Fruit fly (Drosophila melanogaster) whole organism, embryonic: ENCODE measurements around the gene msn.

ENCODE experiments used
- ATbp ChIP-seq: fragments of 200-800 bp; sonication (Bioruptor generic); optimal IDR thresholded peaks from 2 replicates; lab custom pipeline; 2017; ENCODE audit warnings: missing biosample characterization, mild to moderate bottlenecking, missing genetic modification characterization, missing genetic modification reagents
- CG10274 ChIP-seq: fragments of 200-800 bp; sonication (Bioruptor generic); optimal IDR thresholded peaks from 3 replicates; lab custom pipeline; 2017; ENCODE audit warnings: missing biosample characterization, mild to moderate bottlenecking, missing genetic modification characterization
- CG11504 ChIP-seq: fragments of 200-800 bp; sonication (Bioruptor generic); optimal IDR thresholded peaks from 3 replicates; lab custom pipeline; 2019; ENCODE audit warnings: missing biosample characterization, mild to moderate bottlenecking, missing genetic modification characterization, moderate library complexity
- CG12155 ChIP-seq: fragments of 200-800 bp; sonication (Bioruptor generic); optimal IDR thresholded peaks from 3 replicates; lab custom pipeline; 2016; ENCODE audit warnings: missing biosample characterization, missing genetic modification characterization
- CG13296 ChIP-seq: fragments of 200-800 bp; sonication (Bioruptor generic); optimal IDR thresholded peaks from 3 replicates; lab custom pipeline; 2018; ENCODE audit warnings: missing biosample characterization, mild to moderate bottlenecking, missing genetic modification characterization
- CG13894 ChIP-seq: fragments of 200-800 bp; sonication (Bioruptor generic); optimal IDR thresholded peaks from 3 replicates; lab custom pipeline; 2018; ENCODE audit warnings: missing biosample characterization, mild to moderate bottlenecking, missing genetic modification characterization, moderate library complexity
- CG14710 ChIP-seq: fragments of 200-800 bp; sonication (Bioruptor generic); optimal IDR thresholded peaks from 3 replicates; lab custom pipeline; 2019; ENCODE audit warnings: missing biosample characterization, mild to moderate bottlenecking, missing genetic modification characterization, moderate library complexity
- CG15696 ChIP-seq: fragments of 200-800 bp; sonication (Bioruptor generic); optimal IDR thresholded peaks from 2 replicates; lab custom pipeline; 2019; ENCODE audit warnings: missing biosample characterization, mild to moderate bottlenecking, missing genetic modification characterization, moderate library complexity
- CG16779 ChIP-seq: fragments of 200-800 bp; sonication (Bioruptor generic); IDR thresholded peaks from 2 replicates; pipeline ENCODE4 v1.3.6; 2022; ENCODE audit warnings: missing biosample characterization, missing genetic modification characterization
- CG17829 ChIP-seq: fragments of 200-800 bp; optimal IDR thresholded peaks from 2 replicates; lab custom pipeline; 2019; ENCODE audit warnings: missing biosample characterization, mild to moderate bottlenecking, missing genetic modification characterization, moderate library complexity
- CG17912 ChIP-seq: fragments of 200-800 bp; sonication (Bioruptor generic); optimal IDR thresholded peaks from 2 replicates; lab custom pipeline; 2018; ENCODE audit warnings: missing biosample characterization, mild to moderate bottlenecking, missing genetic modification characterization
- CG1792 ChIP-seq: fragments of 200-800 bp; sonication (Bioruptor generic); optimal IDR thresholded peaks from 2 replicates; lab custom pipeline; 2016; ENCODE audit warnings: missing biosample characterization, missing genetic modification characterization
- CG18476 ChIP-seq: fragments of 200-800 bp; sonication (Bioruptor generic); optimal IDR thresholded peaks from 2 replicates; lab custom pipeline; 2016; ENCODE audit warnings: missing biosample characterization, mild to moderate bottlenecking, missing genetic modification characterization
- CG2116 ChIP-seq: fragments of 200-800 bp; sonication (Bioruptor generic); optimal IDR thresholded peaks from 3 replicates; lab custom pipeline; 2018; ENCODE audit warnings: missing biosample characterization, mild to moderate bottlenecking, missing genetic modification characterization
- CG2199 ChIP-seq: fragments of 200-800 bp; sonication (Bioruptor generic); IDR thresholded peaks from 3 replicates; pipeline ENCODE4 v1.3.6; 2022; ENCODE audit warnings: missing biosample characterization, missing genetic modification characterization
- CG30431 ChIP-seq: fragments of 200-800 bp; sonication (Bioruptor generic); optimal IDR thresholded peaks from 2 replicates; lab custom pipeline; 2017; ENCODE audit warnings: missing biosample characterization, missing genetic modification characterization
- CG31224 ChIP-seq: fragments of 200-800 bp; sonication (Bioruptor generic); IDR thresholded peaks from 2 replicates; pipeline ENCODE4 v1.3.6; 2022; ENCODE audit warnings: missing biosample characterization, missing genetic modification characterization
- CG31388 ChIP-seq: fragments of 200-800 bp; sonication (Bioruptor generic); optimal IDR thresholded peaks from 2 replicates; lab custom pipeline; 2016; ENCODE audit warnings: missing biosample characterization, missing genetic modification characterization
- CG43689 ChIP-seq: fragments of 200-800 bp; sonication (Bioruptor generic); IDR thresholded peaks from 2 replicates; pipeline ENCODE4 v1.3.6; 2022; ENCODE audit warnings: missing biosample characterization, missing genetic modification characterization
- CG6175 ChIP-seq: fragments of 200-800 bp; sonication (Bioruptor generic); IDR thresholded peaks from 3 replicates; pipeline ENCODE4 v1.3.6; 2022; ENCODE audit warnings: missing biosample characterization, missing genetic modification characterization
- CG6689 ChIP-seq: fragments of 200-800 bp; sonication (Bioruptor generic); IDR thresholded peaks from 2 replicates; pipeline ENCODE4 v1.3.6; 2022; ENCODE audit warnings: missing biosample characterization, missing genetic modification characterization
- CG7745 ChIP-seq: fragments of 200-800 bp; sonication (Bioruptor generic); optimal IDR thresholded peaks from 2 replicates; lab custom pipeline; 2018; ENCODE audit warnings: missing biosample characterization, mild to moderate bottlenecking, missing genetic modification characterization, moderate library complexity
- CG8944 ChIP-seq: fragments of 200-800 bp; sonication (Bioruptor generic); optimal IDR thresholded peaks from 3 replicates; lab custom pipeline; 2016; ENCODE audit warnings: missing biosample characterization, missing genetic modification characterization
- CG9817 ChIP-seq: fragments of 200-800 bp; sonication (Bioruptor generic); optimal IDR thresholded peaks from 2 replicates; lab custom pipeline; 2018; ENCODE audit warnings: missing biosample characterization, mild to moderate bottlenecking, missing genetic modification characterization, moderate library complexity
- Dip2 ChIP-seq: fragments of 200-800 bp; sonication (Bioruptor generic); IDR thresholded peaks from 2 replicates; pipeline ENCODE4 v1.3.6; 2022; ENCODE audit warnings: missing biosample characterization, missing genetic modification characterization
- Dip3 ChIP-seq: fragments of 200-800 bp; sonication (Bioruptor generic); optimal IDR thresholded peaks from 3 replicates; lab custom pipeline; 2016; ENCODE audit warnings: missing biosample characterization, missing genetic modification characterization
- E2f2 ChIP-seq: fragments of 200-800 bp; sonication (Bioruptor generic); IDR thresholded peaks from 2 replicates; pipeline ENCODE4 v1.3.6; 2022; ENCODE audit warnings: missing biosample characterization, missing genetic modification characterization
- Ets97D ChIP-seq: fragments of 200-800 bp; sonication (Bioruptor generic); optimal IDR thresholded peaks from 3 replicates; lab custom pipeline; 2016; ENCODE audit warnings: missing biosample characterization, missing genetic modification characterization
- Hey ChIP-seq: fragments of 200-800 bp; sonication (Bioruptor generic); optimal IDR thresholded peaks from 3 replicates; lab custom pipeline; 2018; ENCODE audit warnings: missing biosample characterization, mild to moderate bottlenecking, missing genetic modification characterization
- Hsf ChIP-seq: fragments of 200-800 bp; sonication (Bioruptor generic); optimal IDR thresholded peaks from 3 replicates; lab custom pipeline; 2016; ENCODE audit warnings: missing biosample characterization, missing genetic modification characterization
- Oaz ChIP-seq: fragments of 200-800 bp; sonication (Bioruptor generic); IDR thresholded peaks from 2 replicates; pipeline ENCODE4 v1.3.6; 2022; ENCODE audit warnings: missing biosample characterization, missing genetic modification characterization
- Poxn ChIP-seq: fragments of 200-800 bp; sonication (Bioruptor generic); IDR thresholded peaks from 2 replicates; pipeline ENCODE4 v1.3.6; 2022; ENCODE audit warnings: missing biosample characterization, missing genetic modification characterization
- Rfx ChIP-seq: fragments of 200-800 bp; sonication (Bioruptor generic); IDR thresholded peaks from 2 replicates; pipeline ENCODE4 v1.3.6; 2022; ENCODE audit warnings: missing biosample characterization, missing genetic modification characterization
- Sry-β ChIP-seq: fragments of 200-800 bp; sonication (Bioruptor generic); optimal IDR thresholded peaks from 2 replicates; lab custom pipeline; 2018; ENCODE audit warnings: missing biosample characterization, mild to moderate bottlenecking, missing genetic modification characterization, moderate library complexity
- Tbp ChIP-seq: fragments of >200 bp; optimal IDR thresholded peaks from 2 replicates; lab custom pipeline; 2018; ENCODE audit warnings: missing biosample characterization, missing genetic modification characterization
- Trl ChIP-seq, 3 experiments: fragments of >200 bp in 2 of 3; fragments of 200-800 bp in 1 of 3; sonication (Bioruptor generic) in 1 of 3; optimal IDR thresholded peaks; 2 replicates in 1 of 3; 3 replicates in 2 of 3; lab custom pipeline; 2016 to 2017; ENCODE audit warnings: missing biosample characterization in 1 of 3, missing genetic modification characterization in 1 of 3
- Xbp1 ChIP-seq: fragments of 200-800 bp; sonication (Bioruptor generic); optimal IDR thresholded peaks from 3 replicates; lab custom pipeline; 2016; ENCODE audit warnings: missing biosample characterization, mild to moderate bottlenecking, missing genetic modification characterization
- btn ChIP-seq: fragments of 200-800 bp; sonication (Bioruptor generic); optimal IDR thresholded peaks from 2 replicates; lab custom pipeline; 2016; ENCODE audit warnings: missing biosample characterization, missing genetic modification characterization
- cad ChIP-seq: fragments of >200 bp; optimal IDR thresholded peaks from 2 replicates; lab custom pipeline; 2017; ENCODE audit warnings: missing biosample characterization, missing genetic modification characterization
- cas ChIP-seq: fragments of 200-800 bp; sonication (Bioruptor generic); IDR thresholded peaks from 2 replicates; pipeline ENCODE4 v1.3.6; 2022; ENCODE audit warnings: missing biosample characterization, missing genetic modification characterization
- corto ChIP-seq: fragments of 200-800 bp; sonication (Bioruptor generic); optimal IDR thresholded peaks from 2 replicates; lab custom pipeline; 2016; ENCODE audit warnings: missing biosample characterization, mild to moderate bottlenecking, missing genetic modification characterization, moderate library complexity
- da ChIP-seq: fragments of 200-800 bp; sonication (Bioruptor generic); optimal IDR thresholded peaks from 2 replicates; lab custom pipeline; 2016; ENCODE audit warnings: missing biosample characterization, missing genetic modification characterization
- dimm ChIP-seq: fragments of 200-800 bp; sonication (Bioruptor generic); IDR thresholded peaks from 2 replicates; pipeline ENCODE4 v1.3.6; 2022; ENCODE audit warnings: missing biosample characterization, missing genetic modification characterization
- hb ChIP-seq: fragments of 200-800 bp; sonication (Bioruptor generic); IDR thresholded peaks from 3 replicates; pipeline ENCODE4 v1.3.6; 2022; ENCODE audit warnings: missing biosample characterization, missing genetic modification characterization; ENCODE audit not compliant: partially characterized antibody
- mirr ChIP-seq: fragments of 200-800 bp; sonication (Bioruptor generic); optimal IDR thresholded peaks from 3 replicates; lab custom pipeline; 2018; ENCODE audit warnings: missing biosample characterization, mild to moderate bottlenecking, missing genetic modification characterization
- nerfin-2 ChIP-seq: fragments of 200-800 bp; sonication (Bioruptor generic); IDR thresholded peaks from 2 replicates; pipeline ENCODE4 v1.3.6; 2022; ENCODE audit warnings: missing biosample characterization, missing genetic modification characterization; ENCODE audit not compliant: partially characterized antibody
- pros ChIP-seq: fragments of 200-800 bp; sonication (Bioruptor generic); optimal IDR thresholded peaks from 3 replicates; lab custom pipeline; 2019; ENCODE audit warnings: missing biosample characterization, mild to moderate bottlenecking, missing genetic modification characterization, moderate library complexity
- salm ChIP-seq: fragments of 200-800 bp; sonication (Bioruptor generic); optimal IDR thresholded peaks from 2 replicates; lab custom pipeline; 2018; ENCODE audit warnings: missing biosample characterization, mild to moderate bottlenecking, missing genetic modification characterization
- tin ChIP-seq: fragments of 200-800 bp; sonication (Bioruptor generic); optimal IDR thresholded peaks from 3 replicates; lab custom pipeline; 2016; ENCODE audit warnings: missing biosample characterization, missing genetic modification characterization
- ttk ChIP-seq: fragments of 200-800 bp; sonication (Bioruptor generic); IDR thresholded peaks from 2 replicates; pipeline ENCODE4 v2.1.2; 2022; ENCODE audit warnings: missing biosample characterization, missing genetic modification characterization
- zf30C ChIP-seq: fragments of 200-800 bp; sonication (Bioruptor generic); optimal IDR thresholded peaks from 3 replicates; lab custom pipeline; 2018; ENCODE audit warnings: missing biosample characterization, mild to moderate bottlenecking, missing genetic modification characterization

msn gene

DNA sequence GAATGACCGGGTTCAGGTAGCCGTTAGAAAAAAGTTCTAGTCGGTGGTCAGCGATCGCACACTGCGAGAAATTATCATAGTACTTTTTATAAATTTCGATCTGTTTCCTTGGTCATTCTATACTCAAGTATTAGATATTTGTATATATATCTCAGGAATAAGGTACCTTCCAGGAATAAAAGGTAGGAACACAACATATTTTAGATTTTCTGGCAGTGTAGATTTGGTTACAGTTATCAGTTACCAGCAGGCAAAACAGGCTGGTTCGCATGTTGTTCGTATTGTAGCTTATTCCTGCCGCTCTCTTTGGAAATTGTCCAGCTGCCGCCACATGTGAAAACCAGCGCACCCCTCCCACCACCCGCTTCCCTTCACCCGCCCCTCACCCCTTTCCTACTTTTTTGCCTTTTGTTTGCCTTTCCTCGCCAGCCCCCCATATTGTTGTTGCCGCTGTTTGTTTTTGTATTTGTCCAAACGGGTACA lies 5.0 kb downstream of the msn start (continued):
- TF ChIP-seq CG14710 (tag; lab: Kevin White, UChicago) (peak; percentile 89), E2f2 (GFP tag; lab: Robert Waterston, UW) (peak; percentile 68), CG16779 (GFP tag; lab: Robert Waterston, UW) (peak; percentile 68; the same call in 1 of the 2 replicates), Tbp (GFP tag; lab: Kevin White, UChicago) (no peak), CG31224 (GFP tag; lab: Robert Waterston, UW) (peak; percentile 79), Poxn (GFP tag; lab: Robert Waterston, UW) (peak; percentile 36; the same call in 1 of the 2 replicates), corto (GFP tag; lab: Kevin White, UChicago) (peak; percentile 19), salm (peak; percentile 52), CG8944 (GFP tag; lab: Kevin White, UChicago) (peak; percentile 42), zf30C (GFP tag; lab: Kevin White, UChicago) (peak; percentile 88), btn (GFP tag; lab: Kevin White, UChicago) (peak; percentile 44), CG31388 (GFP tag; lab: Kevin White, UChicago) (peak; percentile 12), CG10274 (GFP tag; lab: Kevin White, UChicago) (peak; percentile 72), Hey (tag; lab: Kevin White, UChicago) (no peak), ATbp (GFP tag; lab: Kevin White, UChicago) (peak; percentile 80), cad (no peak), cas (GFP tag; lab: Robert Waterston, UW) (peak; percentile 62; the same call in 1 of the 2 replicates), CG6689 (peak; percentile 72), nerfin-2 (GFP tag; lab: Robert Waterston, UW) (no peak), CG1792 (peak; percentile 51), CG13296 (GFP tag; lab: Kevin White, UChicago) (peak; percentile 71), Ets97D (GFP tag; lab: Kevin White, UChicago) (peak; percentile 28), hb (GFP tag; lab: Robert Waterston, UW) (no peak), ttk (GFP tag; lab: Robert Waterston, UW) (peak; percentile 70; the same call in 1 of the 2 replicates), Trl (optimal IDR thresholded peaks at IDR 0.05; lab: Kevin White, UChicago) (no peak), Trl (GFP tag; optimal IDR thresholded peaks at IDR 0.05; lab: Kevin White, UChicago) (peak; percentile 71), CG7745 (tag; lab: Kevin White, UChicago) (no peak), CG9817 (peak; percentile 75), Rfx (GFP tag; lab: Robert Waterston, UW) (peak; percentile 83), CG43689 (GFP tag; lab: Robert Waterston, UW) (peak; percentile 76), Dip2 (GFP tag; lab: Robert Waterston, UW) (no peak), pros (no peak), Dip3 (GFP tag; lab: Kevin White, UChicago) (peak; percentile 32), CG12155 (peak; percentile 69), CG13894 (tag; lab: Kevin White, UChicago) (peak; percentile 55), mirr (no peak), dimm (GFP tag; lab: Robert Waterston, UW) (peak; percentile 80), CG2116 (GFP tag; lab: Kevin White, UChicago) (peak; percentile 36), tin (GFP tag; lab: Kevin White, UChicago) (peak; percentile 82), CG30431 (GFP tag; lab: Kevin White, UChicago) (peak; percentile 80), da (GFP tag; lab: Kevin White, UChicago) (peak; percentile 54), CG17912 (GFP tag; lab: Kevin White, UChicago) (peak; percentile 31), Sry-β (GFP tag; lab: Kevin White, UChicago) (peak; percentile 0), CG2199 (GFP tag; lab: Robert Waterston, UW) (peak; percentile 76), CG17829 (peak; percentile 86), Hsf (GFP tag; lab: Kevin White, UChicago) (peak; percentile 72), Xbp1 (peak; percentile 81), Oaz (GFP tag; lab: Robert Waterston, UW) (peak; percentile 71), CG11504 (tag; lab: Kevin White, UChicago) (peak; percentile 89), CG18476 (GFP tag; lab: Kevin White, UChicago) (peak; percentile 50), CG15696 (tag; lab: Kevin White, UChicago) (peak; percentile 71), CG6175 (no peak)
